Fruit fly (Drosophila melanogaster): ENCODE data around the gene mthl7.

mthl7 gene

DNA sequence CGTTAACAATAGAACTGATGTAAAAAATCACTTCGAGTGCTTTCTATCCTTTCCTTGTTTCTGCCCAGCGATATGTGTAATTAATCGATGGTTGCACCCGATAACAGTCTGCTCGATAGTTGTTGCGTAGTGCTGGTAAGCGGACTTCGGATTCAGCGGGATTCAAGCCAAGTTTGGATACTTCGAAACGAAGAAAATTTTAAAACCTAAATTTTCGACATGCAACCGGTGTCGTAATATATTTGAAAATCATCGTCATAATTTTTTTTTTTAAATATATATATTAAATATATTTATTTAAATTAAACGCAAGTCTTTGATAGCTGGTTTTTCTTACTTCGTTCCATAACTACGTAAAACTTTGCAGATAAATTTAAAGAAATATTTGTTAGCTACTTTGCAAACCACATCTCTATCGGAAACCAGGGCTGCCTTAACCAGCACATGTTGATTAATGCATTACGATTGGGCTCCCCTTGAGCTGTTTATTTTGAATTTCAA, 17.5 kb upstream of the mthl7 start, which contains the start of the genes UbcE2M and Dhps (continued):
- TF ChIP-seq al (GFP tag; IDR thresholded peaks at IDR 0.05) (peak; percentile 71), Fer3 (tag; optimal IDR thresholded peaks at IDR 0.05) (peak; percentile 76), sens (GFP tag) (peak; percentile 18), D19B (GFP tag; optimal IDR thresholded peaks at IDR 0.05) (peak; percentile 59), CG2129 (GFP tag; IDR thresholded peaks at IDR 0.05; ENCODE audit: partially characterized antibody) (peak; percentile 33), Sry-δ (GFP tag; optimal IDR thresholded peaks at IDR 0.05) (peak; percentile 67), CG6175 (GFP tag; IDR thresholded peaks at IDR 0.05) (peak; percentile 75; the same call in 1 of the 3 replicates), CG18764 (GFP tag; optimal IDR thresholded peaks at IDR 0.05) (peak; percentile 51), CG3163 (GFP tag; optimal IDR thresholded peaks at IDR 0.05) (peak; percentile 3), CG9609 (GFP tag; optimal IDR thresholded peaks at IDR 0.05) (peak; percentile 6), CG6689 (GFP tag; IDR thresholded peaks at IDR 0.05) (peak; percentile 61), hb (GFP tag; IDR thresholded peaks at IDR 0.05; ENCODE audit: partially characterized antibody) (peak; percentile 21; the same call in 2 of the 3 replicates), CG9437 (GFP tag; optimal IDR thresholded peaks at IDR 0.05) (peak; percentile 88), CG4707 (GFP tag; optimal IDR thresholded peaks at IDR 0.05) (no peak), CG4820 (GFP tag; optimal IDR thresholded peaks at IDR 0.05) (peak; percentile 67), sima (GFP tag; optimal IDR thresholded peaks at IDR 0.05) (no peak), fu2 (GFP tag; optimal IDR thresholded peaks at IDR 0.05) (peak; percentile 64), twi (tag; optimal IDR thresholded peaks at IDR 0.05) (peak; percentile 85), Taf1 (GFP tag; IDR thresholded peaks at IDR 0.05) (no peak), YL-1 (GFP tag; optimal IDR thresholded peaks at IDR 0.05) (peak; percentile 77), scrt (GFP tag; optimal IDR thresholded peaks at IDR 0.05) (peak; percentile 79), dmrt11E (tag; optimal IDR thresholded peaks at IDR 0.05) (peak; percentile 76), NFAT (GFP tag; IDR thresholded peaks at IDR 0.05) (peak; percentile 62), pfk (GFP tag; optimal IDR thresholded peaks at IDR 0.05) (no peak), br (optimal IDR thresholded peaks at IDR 0.05) (no peak), CG30020 (tag; optimal IDR thresholded peaks at IDR 0.05) (peak; percentile 78), ato (GFP tag; IDR thresholded peaks at IDR 0.05; ENCODE audit: partially characterized antibody) (0 out of 2 replicates have a peak, but pooled peaks have one; percentile 31), Atf6 (GFP tag; IDR thresholded peaks at IDR 0.05) (no peak), CG7556 (GFP tag; optimal IDR thresholded peaks at IDR 0.05) (peak; percentile 70), CG15696 (tag; optimal IDR thresholded peaks at IDR 0.05) (peak; percentile 76), hth (optimal IDR thresholded peaks at IDR 0.05) (no peak), z (GFP tag; IDR thresholded peaks at IDR 0.05) (no peak), vfl (GFP tag; optimal IDR thresholded peaks at IDR 0.05) (peak; percentile 29), cwo (GFP tag; optimal IDR thresholded peaks at IDR 0.05) (peak; percentile 57), CG17829 (tag; optimal IDR thresholded peaks at IDR 0.05) (peak; percentile 71), fd3F (GFP tag; optimal IDR thresholded peaks at IDR 0.05) (peak; percentile 68), CG11085 (GFP tag; IDR thresholded peaks at IDR 0.05) (peak; percentile 60; the same call in 1 of the 2 replicates), CG34224 (GFP tag; IDR thresholded peaks at IDR 0.05; ENCODE audit: partially characterized antibody) (peak; percentile 59), nerfin-2 (GFP tag; IDR thresholded peaks at IDR 0.05; ENCODE audit: partially characterized antibody) (peak; percentile 53), CG6683 (GFP tag; optimal IDR thresholded peaks at IDR 0.05) (peak; percentile 58), CG9797 (GFP tag; optimal IDR thresholded peaks at IDR 0.05) (peak; percentile 23), Xbp1 (GFP tag; optimal IDR thresholded peaks at IDR 0.05) (peak; percentile 77), CG13287 (GFP tag; IDR thresholded peaks at IDR 0.05; ENCODE audit: partially characterized antibody) (peak; percentile 71), CG10959 (GFP tag; IDR thresholded peaks at IDR 0.05) (no peak), CG2875 (GFP tag; optimal IDR thresholded peaks at IDR 0.05) (no peak), CG1832 (GFP tag; optimal IDR thresholded peaks at IDR 0.05) (no peak), Ssrp (tag; optimal IDR thresholded peaks at IDR 0.05) (peak; percentile 80), pzg (GFP tag; optimal IDR thresholded peaks at IDR 0.05) (peak; percentile 55), CG8281 (tag; optimal IDR thresholded peaks at IDR 0.05) (peak; percentile 23), Ada2b (GFP tag; IDR thresholded peaks at IDR 0.05) (peak; percentile 46)
